Fruit fly (Drosophila melanogaster): ENCODE data around the gene Ubr3.
A peak's percentile ranks its signal among the peaks of the same experiment; 100 is the strongest.

Gene Ubr3

DNA sequence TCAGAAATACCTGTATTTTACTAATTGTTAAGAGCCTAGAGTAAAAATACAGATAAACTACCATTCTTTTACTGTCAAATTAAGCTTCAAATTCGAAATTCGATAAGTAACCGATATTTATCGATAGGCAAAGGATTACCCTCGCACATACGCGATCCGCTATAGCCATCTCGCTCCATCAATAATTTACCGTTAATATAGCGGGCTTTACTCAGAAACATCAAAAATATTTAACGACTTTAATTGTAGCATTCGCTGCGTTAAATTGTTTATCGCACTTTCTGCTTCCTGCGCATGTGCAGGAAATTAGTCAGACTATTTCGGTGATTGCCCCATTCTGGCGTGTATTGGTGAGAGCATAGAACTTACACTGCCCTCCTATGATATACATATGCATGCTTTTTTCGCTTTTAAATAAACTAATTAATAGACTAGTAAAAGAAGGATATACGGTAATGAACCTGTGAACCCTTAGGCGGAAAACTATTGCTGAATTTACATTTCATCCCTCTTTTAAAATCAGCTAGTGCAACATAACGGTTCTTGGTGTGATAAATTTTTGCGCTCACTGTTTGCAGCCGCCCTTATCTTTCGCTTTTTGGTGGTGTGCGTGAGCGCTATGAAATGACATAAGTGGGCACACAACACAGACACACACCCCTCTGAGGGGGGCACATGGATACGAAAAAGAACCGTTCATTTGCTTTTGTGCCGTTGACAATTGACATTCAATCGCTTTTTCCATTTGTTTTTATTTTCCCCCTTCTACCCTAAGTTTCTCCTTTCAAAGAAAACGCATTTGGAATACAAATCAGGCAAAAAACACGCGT is 27.2 kb upstream of the Ubr3 start, which contains the start of the genes dpr14 and spidey (continued):
- peak; percentile 84 for TF ChIP-seq run (tag; optimal IDR thresholded peaks at IDR 0.05)
- TF ChIP-seq esg (GFP tag; conservative IDR thresholded peaks at IDR 0.05), result peak; percentile 89
- TF ChIP-seq jing (GFP tag; optimal IDR thresholded peaks at IDR 0.05), result no peak
- TF ChIP-seq CG12659 (GFP tag; optimal IDR thresholded peaks at IDR 0.05), result peak; percentile 92
- TF ChIP-seq CG6683 (GFP tag; optimal IDR thresholded peaks at IDR 0.05), result peak; percentile 85
- peak; percentile 86 for TF ChIP-seq Nf-YC (tag; optimal IDR thresholded peaks at IDR 0.05)
- TF ChIP-seq CG32772 (GFP tag; IDR thresholded peaks at IDR 0.05), result peak; percentile 91
- peak; percentile 82 for TF ChIP-seq Vsx1 (GFP tag; optimal IDR thresholded peaks at IDR 0.05)
- TF ChIP-seq YL-1 (GFP tag; optimal IDR thresholded peaks at IDR 0.05), result peak; percentile 88
- peak; percentile 82 for TF ChIP-seq zfh2 (GFP tag; optimal IDR thresholded peaks at IDR 0.05)
- TF ChIP-seq sob (GFP tag; IDR thresholded peaks at IDR 0.05), result peak; percentile 92
- TF ChIP-seq Camta (GFP tag; optimal IDR thresholded peaks at IDR 0.05), result peak; percentile 83
- peak; percentile 89 for TF ChIP-seq CHES-1-like (GFP tag; optimal IDR thresholded peaks at IDR 0.05)
- TF ChIP-seq CG8089 (GFP tag; optimal IDR thresholded peaks at IDR 0.05), result peak; percentile 75
- TF ChIP-seq CG2202 (tag; optimal IDR thresholded peaks at IDR 0.05), result peak; percentile 75
- TF ChIP-seq CG7963 (GFP tag; IDR thresholded peaks at IDR 0.05; ENCODE audit: partially characterized antibody), result 0 out of 3 replicates have a peak, but pooled peaks have one; percentile 8
- no peak for TF ChIP-seq tll (GFP tag; optimal IDR thresholded peaks at IDR 0.05)
- peak; percentile 73 for TF ChIP-seq dmrt11E (tag; optimal IDR thresholded peaks at IDR 0.05)
- TF ChIP-seq sug (tag; optimal IDR thresholded peaks at IDR 0.05), result peak; percentile 95
- TF ChIP-seq fd64A (GFP tag; optimal IDR thresholded peaks at IDR 0.05), result peak; percentile 74
- peak; percentile 90 for TF ChIP-seq CG18262 (tag; optimal IDR thresholded peaks at IDR 0.05)
- peak; percentile 88 for TF ChIP-seq fd96Cb (tag; optimal IDR thresholded peaks at IDR 0.05)
- TF ChIP-seq zen2 (GFP tag; IDR thresholded peaks at IDR 0.05; ENCODE audit: partially characterized antibody), result no peak
- TF ChIP-seq CG33557 (GFP tag; optimal IDR thresholded peaks at IDR 0.05), result peak; percentile 77
- peak; percentile 88 for TF ChIP-seq CG30403 (GFP tag; optimal IDR thresholded peaks at IDR 0.05)
- TF ChIP-seq h (optimal IDR thresholded peaks at IDR 0.05), result no peak
- TF ChIP-seq Mes4 (GFP tag; optimal IDR thresholded peaks at IDR 0.05), result peak; percentile 79
- peak; percentile 72; the same call in 2 of the 3 replicates for TF ChIP-seq CG3726 (GFP tag; IDR thresholded peaks at IDR 0.05)
- peak; percentile 86 for TF ChIP-seq pho (GFP tag; optimal IDR thresholded peaks at IDR 0.05)
- TF ChIP-seq nom (GFP tag; optimal IDR thresholded peaks at IDR 0.05), result peak; percentile 63
- TF ChIP-seq CG4328 (GFP tag; optimal IDR thresholded peaks at IDR 0.05), result peak; percentile 87
- TF ChIP-seq Nf-YA (GFP tag; IDR thresholded peaks at IDR 0.05), result peak; percentile 69; the same call in 1 of the 2 replicates
- TF ChIP-seq gem (tag; optimal IDR thresholded peaks at IDR 0.05), result peak; percentile 94
- peak; percentile 62; the same call in 2 of the 3 replicates for TF ChIP-seq HLH4C (GFP tag; IDR thresholded peaks at IDR 0.05; ENCODE audit: partially characterized antibody)
- peak; percentile 97 for TF ChIP-seq Ets65A (GFP tag)
- TF ChIP-seq CG2120 (GFP tag; optimal IDR thresholded peaks at IDR 0.05), result peak; percentile 96
- peak; percentile 38 for TF ChIP-seq en (GFP tag; optimal IDR thresholded peaks at IDR 0.05)
- peak; percentile 94 for TF ChIP-seq Rfx (GFP tag; IDR thresholded peaks at IDR 0.05)
- TF ChIP-seq Sry-β (GFP tag; optimal IDR thresholded peaks at IDR 0.05), result peak; percentile 31
- TF ChIP-seq p53 (GFP tag; optimal IDR thresholded peaks at IDR 0.05), result peak; percentile 5
- peak; percentile 38 for TF ChIP-seq NK7.1 (GFP tag; optimal IDR thresholded peaks at IDR 0.05)
- TF ChIP-seq fu2 (GFP tag; optimal IDR thresholded peaks at IDR 0.05), result peak; percentile 89
- TF ChIP-seq sc (optimal IDR thresholded peaks at IDR 0.05), result no peak
- TF ChIP-seq sc (GFP tag; optimal IDR thresholded peaks at IDR 0.05), result peak; percentile 67
- peak; percentile 89 for TF ChIP-seq CG7372 (GFP tag; IDR thresholded peaks at IDR 0.05)
- TF ChIP-seq CG17359 (tag; optimal IDR thresholded peaks at IDR 0.05), result peak; percentile 92
- no peak for TF ChIP-seq Lpt (GFP tag; optimal IDR thresholded peaks at IDR 0.05)
- TF ChIP-seq CG7786 (GFP tag; optimal IDR thresholded peaks at IDR 0.05), result peak; percentile 90
- TF ChIP-seq CG18619 (GFP tag; optimal IDR thresholded peaks at IDR 0.05), result peak; percentile 90

All from whole organism, embryonic.